Worm (Caenorhabditis elegans) whole organism, L4/young adult: ENCODE results near the gene lex-1.

ENCODE experiments used
- W03F9.2 ChIP-seq: fragments of 150-350 bp; optimal IDR thresholded peaks from 2 replicates; lab custom pipeline; 2014; ENCODE audit warnings: missing biosample characterization, missing genetic modification characterization
- dao-5 ChIP-seq: sonication (generic microtip); optimal IDR thresholded peaks from 2 replicates; lab custom pipeline; 2016; ENCODE audit warnings: missing genotype, missing genetic modification characterization, moderate library complexity, missing compliant biosample characterization
- him-1 ChIP-seq: sonication (generic microtip); optimal IDR thresholded peaks from 2 replicates; lab custom pipeline; 2016; ENCODE audit warnings: missing genotype, missing genetic modification reagents, missing genetic modification characterization, missing compliant biosample characterization

lex-1 gene

DNA sequence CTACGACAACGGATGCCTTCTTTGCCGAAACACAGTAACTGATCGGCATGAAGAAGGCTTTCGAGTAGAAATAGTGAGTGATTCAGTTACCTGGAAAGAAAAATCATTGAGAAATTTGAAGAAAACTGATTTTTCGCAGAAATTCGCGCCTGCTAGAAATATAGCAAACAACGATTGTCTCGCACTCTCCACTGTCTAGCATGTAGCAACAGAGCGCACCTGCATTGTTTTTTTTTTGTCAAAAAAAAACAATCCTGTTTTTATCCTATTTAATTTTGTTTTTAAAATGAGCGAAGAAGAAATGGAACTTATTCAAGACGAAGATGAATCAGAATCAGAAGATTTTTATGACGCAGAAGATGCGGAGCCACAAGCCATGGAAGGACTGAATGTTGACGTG lies 41.8 kb downstream of the lex-1 start, which contains the start of the genes ddb-1 and M18.6:
TSS of gene ddb-1 (minus strand) at position 90 of the 400 bp plus-strand sequence.
TSS of gene M18.6 (plus strand) at position 235 of the 400 bp plus-strand sequence.
- TF ChIP-seq him-1 (tag; lab: Kevin White, UChicago) (no peak), W03F9.2 (tag; lab: Kevin White, UChicago) (peak; percentile 53), dao-5 (tag; lab: Kevin White, UChicago) (no peak)

DNA sequence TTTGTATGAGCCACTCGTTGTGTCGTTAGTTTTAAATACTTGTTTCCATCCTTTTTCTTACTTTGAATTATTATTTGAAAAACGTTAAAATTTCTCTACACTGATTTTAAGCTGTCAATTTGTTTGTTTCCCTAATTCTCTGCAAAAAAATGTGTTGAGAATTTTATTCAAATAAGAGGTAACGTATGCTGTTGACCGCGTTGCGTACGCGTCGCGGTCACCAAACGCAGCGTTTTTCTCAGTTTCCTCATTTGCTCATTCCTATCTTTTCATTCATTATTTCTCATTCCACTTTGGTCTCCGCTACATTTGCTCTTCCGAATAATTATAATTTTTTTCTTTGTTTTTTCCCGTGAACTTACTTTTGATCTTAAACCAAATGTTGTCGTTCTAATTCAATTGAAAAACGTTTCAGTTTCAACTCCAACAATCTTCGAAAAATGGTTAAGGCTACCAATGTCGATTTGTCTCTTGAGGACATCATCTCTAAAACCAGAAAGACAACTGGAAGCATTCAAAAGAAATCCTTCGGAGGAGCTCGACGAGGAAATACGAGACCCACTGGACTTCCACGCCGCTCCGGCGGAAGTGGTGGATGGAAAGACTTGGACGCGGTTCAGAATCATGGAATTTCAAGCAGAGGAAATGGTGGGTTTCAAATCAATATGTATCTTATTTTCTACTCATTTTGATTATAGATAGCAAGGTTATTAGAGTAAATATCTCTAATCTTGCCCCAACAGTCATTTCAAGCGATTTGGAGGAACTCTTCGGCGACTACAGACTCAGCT lies 43.8 kb downstream of the lex-1 start, which contains the start of gene aly-3:
TSS of gene aly-3 (plus strand) at position 409 of the 791 bp plus-strand sequence.
- TF ChIP-seq W03F9.2 (tag; lab: Kevin White, UChicago) (no peak), dao-5 (tag; lab: Kevin White, UChicago) (no peak), him-1 (tag; lab: Kevin White, UChicago) (no peak)

DNA sequence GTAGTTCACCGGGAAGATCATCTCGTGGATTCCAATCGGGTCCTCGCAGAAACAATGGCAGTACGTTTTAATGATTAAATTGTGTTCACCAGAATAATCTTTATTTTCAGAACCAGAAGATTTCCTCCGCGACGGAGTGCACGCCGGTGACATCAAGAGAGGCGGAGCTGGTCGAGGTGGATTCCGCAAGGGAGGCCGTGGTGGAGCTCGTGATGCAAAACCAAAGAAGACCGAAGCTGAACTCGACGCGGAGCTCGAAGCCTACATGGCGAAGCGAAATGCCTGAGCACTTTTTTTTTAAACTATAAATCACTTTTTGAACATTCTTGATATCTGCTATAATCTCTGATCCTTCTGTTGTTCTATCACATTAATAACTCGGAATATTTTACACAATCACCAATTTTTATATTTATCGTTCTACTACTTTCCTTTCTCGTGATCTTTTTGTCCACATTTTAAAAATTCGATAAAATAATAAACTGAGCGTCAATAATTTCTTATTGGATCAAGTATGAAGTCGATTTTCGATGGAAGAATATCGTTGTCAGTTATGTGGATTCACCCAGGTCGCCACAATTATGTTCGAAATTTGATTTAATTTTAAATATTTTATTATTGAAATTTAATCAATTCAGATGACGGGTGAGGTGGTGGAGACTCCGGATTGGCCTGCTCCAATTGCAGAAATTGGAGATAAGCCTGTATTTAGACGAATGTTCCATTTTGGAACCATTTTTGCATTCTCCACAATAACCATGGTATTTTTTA lies 45.2 kb downstream of the lex-1 start, which contains the start of gene dhhc-6:
TSS of gene dhhc-6 (plus strand) at position 639 of the 771 bp plus-strand sequence.
- TF ChIP-seq W03F9.2 (tag; lab: Kevin White, UChicago), result no peak
- TF ChIP-seq him-1 (tag; lab: Kevin White, UChicago), result no peak
- TF ChIP-seq dao-5 (tag; lab: Kevin White, UChicago), result no peak

DNA sequence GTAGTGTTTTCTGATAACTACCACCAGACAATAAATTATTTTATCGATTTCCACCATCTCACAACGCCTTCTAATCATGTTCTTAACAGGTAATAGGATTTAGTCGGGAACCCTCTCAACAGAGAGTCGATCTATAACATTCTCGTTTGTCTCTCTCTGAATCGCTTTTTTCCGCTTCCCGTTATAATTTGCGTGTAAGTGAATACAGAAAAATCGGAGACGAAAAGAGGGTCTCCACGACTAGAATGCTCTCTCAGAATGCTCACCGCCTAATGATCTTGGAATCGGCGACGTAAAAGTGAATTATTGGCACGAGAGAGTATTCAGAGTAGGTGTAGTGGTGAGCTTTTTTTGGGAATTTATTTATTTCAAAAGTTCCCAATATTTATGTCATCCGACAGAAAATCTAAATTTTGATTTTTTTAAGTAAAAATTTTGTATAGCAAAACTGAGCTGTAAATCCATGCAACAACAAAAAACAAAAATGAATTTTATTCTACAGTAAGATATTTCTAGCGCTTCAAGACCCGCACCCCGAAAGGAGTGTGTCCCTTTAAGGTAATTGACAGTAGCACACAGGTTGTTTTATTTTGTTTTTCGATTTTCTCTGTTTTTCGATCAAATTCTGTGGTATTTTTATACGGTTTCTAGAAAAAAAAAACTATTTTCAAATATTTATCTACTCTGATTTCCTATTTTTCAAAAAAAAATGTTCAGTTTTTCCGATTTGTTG lies 47.6 kb downstream of the lex-1 start:
- TF ChIP-seq him-1 (tag; lab: Kevin White, UChicago), result no peak
- TF ChIP-seq W03F9.2 (tag; lab: Kevin White, UChicago), result no peak

DNA sequence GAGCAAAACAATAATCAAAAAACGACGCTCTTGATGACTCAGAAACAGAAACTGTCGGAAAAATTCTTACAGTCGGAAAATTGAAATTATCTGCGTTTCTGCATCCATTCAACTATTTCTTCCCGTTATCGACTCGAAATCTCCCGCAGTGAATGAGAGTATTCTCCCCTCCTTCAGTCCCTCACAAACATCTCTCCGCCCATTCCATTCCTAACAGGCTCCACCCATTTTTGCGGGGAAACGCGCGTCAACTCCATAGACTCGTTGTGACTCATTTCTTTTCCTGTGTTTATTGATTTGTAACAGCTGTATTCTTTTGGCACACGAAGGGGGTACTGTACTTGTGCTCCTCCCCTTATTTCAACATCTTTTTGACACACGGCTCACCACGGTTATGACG lies 48.6 kb downstream of the lex-1 start:
- TF ChIP-seq dao-5 (tag; lab: Kevin White, UChicago) (no peak), him-1 (tag; lab: Kevin White, UChicago) (no peak)

DNA sequence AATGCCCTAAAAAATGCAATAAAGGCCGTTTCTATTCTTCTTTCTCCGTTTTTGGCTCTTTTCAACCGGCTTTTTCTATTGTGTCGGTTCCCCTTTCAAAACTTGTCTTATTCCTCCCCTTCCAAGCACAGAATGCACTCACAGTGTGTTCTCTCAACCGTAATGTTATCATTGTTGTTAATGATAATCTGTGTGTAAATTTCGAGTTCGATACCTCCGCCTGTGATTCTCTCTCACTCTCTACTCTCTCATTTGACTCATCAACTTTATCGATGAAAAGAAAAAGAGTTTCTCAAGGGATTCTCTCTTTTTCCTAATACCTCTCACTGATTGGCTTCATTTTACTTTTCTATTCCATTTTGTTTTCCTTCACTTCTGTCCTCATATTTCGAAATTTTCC lies 49.4 kb downstream of the lex-1 start:
- TF ChIP-seq W03F9.2 (tag; lab: Kevin White, UChicago) (no peak), dao-5 (tag; lab: Kevin White, UChicago) (no peak), him-1 (tag; lab: Kevin White, UChicago) (no peak)

DNA sequence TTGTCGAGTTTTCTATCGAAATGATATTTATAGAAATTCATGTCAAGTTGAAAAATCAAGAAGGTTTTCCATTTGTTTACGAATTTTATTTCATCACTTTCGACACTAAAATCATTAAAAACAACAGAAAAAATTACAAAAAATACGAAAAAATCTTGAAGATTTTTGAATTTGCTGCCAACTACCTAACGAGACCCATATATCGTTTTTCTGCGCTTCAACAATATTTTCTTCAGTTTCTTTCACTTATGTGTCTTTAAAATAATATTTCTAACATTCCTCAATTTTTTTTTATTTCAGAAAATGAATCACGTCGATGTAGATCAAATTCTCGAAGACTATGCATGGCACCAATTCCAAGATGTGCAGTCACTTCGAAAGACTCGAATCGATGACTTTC lies 49.9 kb downstream of the lex-1 start, which contains the start of gene lin-24:
TSS of gene lin-24 (plus strand) at position 301 of the 400 bp plus-strand sequence.
- TF ChIP-seq dao-5 (tag; lab: Kevin White, UChicago) (no peak), him-1 (tag; lab: Kevin White, UChicago) (no peak), W03F9.2 (tag; lab: Kevin White, UChicago) (no peak)

DNA sequence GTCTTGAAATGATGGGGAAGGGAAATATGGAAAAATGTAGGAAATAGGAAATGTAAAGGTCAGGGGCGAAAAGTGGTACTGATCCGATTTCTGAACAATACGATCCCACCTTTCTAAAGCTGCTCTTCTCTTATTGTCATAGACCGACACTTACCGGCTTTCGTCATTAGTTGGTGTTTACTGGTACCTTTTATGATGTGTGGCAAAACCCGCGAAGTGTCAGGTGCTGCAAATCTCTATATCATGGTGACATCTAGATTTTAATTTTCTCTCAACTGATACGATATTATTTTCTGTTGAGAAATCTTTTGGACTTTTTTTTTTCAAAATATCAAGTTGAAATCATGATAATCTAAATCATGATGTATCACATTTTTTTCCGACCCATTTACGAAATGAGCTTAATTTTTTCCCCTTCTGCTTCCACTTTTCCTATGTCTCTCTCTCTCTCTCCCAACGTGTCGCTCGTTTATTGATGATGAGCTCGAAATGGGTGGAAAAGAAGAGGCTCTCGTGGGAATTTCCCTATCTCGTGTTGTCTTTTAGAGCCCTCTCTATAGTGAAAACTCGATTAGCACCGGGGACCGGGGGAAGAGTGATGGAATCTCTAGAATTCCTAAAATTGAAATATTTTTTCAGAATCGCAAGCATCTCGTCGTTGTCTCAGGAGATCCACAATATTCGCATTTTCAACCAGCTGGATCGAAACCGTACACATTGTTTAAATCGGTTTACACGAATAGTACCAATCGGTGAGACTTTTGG lies 52.2 kb downstream of the lex-1 start:
- TF ChIP-seq W03F9.2 (tag; lab: Kevin White, UChicago), result no peak

DNA sequence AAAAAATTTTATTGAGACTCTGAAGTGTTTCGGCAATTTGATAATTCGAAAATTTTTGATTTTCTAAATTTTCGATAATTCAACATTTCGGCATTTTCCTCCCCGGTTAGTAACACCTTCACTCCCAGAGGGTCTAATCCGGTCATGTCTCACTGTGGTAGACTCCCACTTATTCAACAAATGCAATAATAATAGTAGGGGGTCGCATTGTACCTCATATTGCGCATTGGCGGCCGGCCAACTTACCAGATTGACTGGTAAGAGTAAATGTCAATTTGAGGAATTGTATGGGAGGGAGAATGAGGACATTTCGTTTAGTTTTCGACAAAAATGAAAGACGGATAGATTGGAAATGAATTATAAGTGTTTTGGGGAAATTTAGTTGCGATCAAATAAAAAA lies 54.5 kb downstream of the lex-1 start:
- no peak for TF ChIP-seq W03F9.2 (tag; lab: Kevin White, UChicago)
- no peak for TF ChIP-seq him-1 (tag; lab: Kevin White, UChicago)
- TF ChIP-seq dao-5 (tag; lab: Kevin White, UChicago), result no peak
